Worm (Caenorhabditis elegans) whole organism, young adult: ENCODE measurements around the gene F27D9.2.
"Not testable (repeated sequence)": the region's sequence is repeated elsewhere in the genome, so short reads cannot be mapped to it uniquely, and the experiment has no call there.

ENCODE experiments used
- bed-1 ChIP-seq: fragments of 200-800 bp; sonication (Bioruptor generic); IDR thresholded peaks from 2 replicates; pipeline ENCODE4 v1.3.6; 2022; ENCODE audit warnings: missing genetic modification reagents, missing genetic modification characterization, missing compliant biosample characterization
- dpl-1 ChIP-seq: fragments of 150-350 bp; optimal IDR thresholded peaks from 2 replicates; lab custom pipeline; 2014; ENCODE audit warnings: missing biosample characterization, missing genetic modification reagents, missing genetic modification characterization
- lsl-1 ChIP-seq: fragments of 200-800 bp; sonication (Bioruptor generic); optimal IDR thresholded peaks from 2 replicates; lab custom pipeline; 2018; ENCODE audit warnings: mild to moderate bottlenecking, missing genetic modification characterization, moderate library complexity, missing compliant biosample characterization

DNA sequence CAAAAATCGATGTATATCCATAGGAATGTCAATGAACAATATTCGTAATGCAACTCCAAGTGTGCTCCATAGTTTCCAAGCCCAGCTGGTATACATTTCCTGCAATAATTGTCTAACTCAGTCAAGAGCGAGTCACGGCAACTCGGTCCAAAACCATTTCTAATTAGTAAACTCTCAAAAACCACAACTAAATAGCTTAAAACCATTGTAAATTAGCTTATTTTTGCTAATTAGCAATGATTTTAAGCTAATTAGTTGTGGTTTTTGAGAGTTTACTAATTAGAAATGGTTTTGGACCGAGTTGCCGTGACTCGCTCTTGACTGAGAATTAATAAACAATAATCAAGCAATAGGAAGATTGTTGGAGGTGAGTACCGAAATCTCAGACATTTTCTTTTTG, 8.0 kb upstream of the F27D9.2 start, which contains the start of gene dhs-29:
- not testable (repeated sequence) for TF ChIP-seq bed-1 (GFP tag; lab: Robert Waterston, UW); dpl-1; lsl-1
